Fruit fly (Drosophila melanogaster): ENCODE measurements around the gene Mcm10.

Gene Mcm10

dm6 chr2L:21221778-21222177 lies 42.0 kb downstream of the Mcm10 start:
- TF ChIP-seq vvl (GFP tag; IDR thresholded peaks at IDR 0.05) (no peak), CG34224 (GFP tag; IDR thresholded peaks at IDR 0.05; ENCODE audit: partially characterized antibody) (peak; percentile 50; the same call in 2 of the 3 replicates), bigmax (GFP tag; optimal IDR thresholded peaks at IDR 0.05) (no peak), CG11456 (GFP tag; IDR thresholded peaks at IDR 0.05) (no peak), CG32532 (GFP tag; IDR thresholded peaks at IDR 0.05) (peak; percentile 19; the same call in 1 of the 2 replicates), Sry-β (GFP tag; optimal IDR thresholded peaks at IDR 0.05) (no peak), ase (GFP tag; IDR thresholded peaks at IDR 0.05) (no peak), tll (GFP tag; optimal IDR thresholded peaks at IDR 0.05) (no peak), Trl (optimal IDR thresholded peaks at IDR 0.05) (peak; percentile 87 to 94), Trl (GFP tag; optimal IDR thresholded peaks at IDR 0.05) (no peak), chinmo (GFP tag; IDR thresholded peaks at IDR 0.05; ENCODE audit: partially characterized antibody) (peak; percentile 60; the same call in 2 of the 4 replicates), CG1529 (GFP tag; optimal IDR thresholded peaks at IDR 0.05) (no peak), kni (GFP tag; optimal IDR thresholded peaks at IDR 0.05) (no peak), hbn (GFP tag; IDR thresholded peaks at IDR 0.05; ENCODE audit: partially characterized antibody) (peak; percentile 43; the same call in 1 of the 2 replicates), unpg (GFP tag; optimal IDR thresholded peaks at IDR 0.05) (no peak), seq (GFP tag; IDR thresholded peaks at IDR 0.05) (0 out of 2 replicates have a peak, but pooled peaks have one; percentile 51), unc-4 (GFP tag; IDR thresholded peaks at IDR 0.05; ENCODE audit: partially characterized antibody) (peak; percentile 27; the same call in 1 of the 2 replicates), crol (GFP tag; IDR thresholded peaks at IDR 0.05) (0 out of 2 replicates have a peak, but pooled peaks have one; percentile 19), dysf (GFP tag; IDR thresholded peaks at IDR 0.05) (no peak), Fer2 (tag; optimal IDR thresholded peaks at IDR 0.05) (no peak), ap (GFP tag; IDR thresholded peaks at IDR 0.05) (no peak), cg (GFP tag; optimal IDR thresholded peaks at IDR 0.05) (peak; percentile 44), Kr (GFP tag; optimal IDR thresholded peaks at IDR 0.05) (no peak), CG6791 (GFP tag; IDR thresholded peaks at IDR 0.05; ENCODE audit: partially characterized antibody) (0 out of 3 replicates have a peak, but pooled peaks have one; percentile 28), Deaf1 (tag; optimal IDR thresholded peaks at IDR 0.05) (no peak), CG10654 (GFP tag; optimal IDR thresholded peaks at IDR 0.05) (no peak), pnt (GFP tag; optimal IDR thresholded peaks at IDR 0.05) (no peak), BtbVII (GFP tag; optimal IDR thresholded peaks at IDR 0.05) (no peak)
